Worm (Caenorhabditis elegans): ENCODE results near the gene bcat-1.

- TF ChIP-seq ama-1 (optimal IDR thresholded peaks at IDR 0.05) (no peak), R02D3.7 (tag; optimal IDR thresholded peaks at IDR 0.05) (no peak), ZK546.5 (tag; optimal IDR thresholded peaks at IDR 0.05) (no peak), ceh-16 (tag; optimal IDR thresholded peaks at IDR 0.05) (no peak), tbx-2 (tag; optimal IDR thresholded peaks at IDR 0.05) (no peak), jun-1 (tag; optimal IDR thresholded peaks at IDR 0.05) (no peak), snpc-4 (tag; optimal IDR thresholded peaks at IDR 0.05) (no peak), skn-1 (tag; optimal IDR thresholded peaks at IDR 0.05) (no peak), nhr-76 (tag; optimal IDR thresholded peaks at IDR 0.05) (no peak)
Measured at ce11 chrX:12916418-12916817, 39.1 kb downstream of the bcat-1 start.
